Worm (Caenorhabditis elegans) whole organism, mixed stage, embryonic: ENCODE results near the gene M79.2.

ENCODE experiments used
- bed-3 ChIP-seq: fragments of 200-800 bp; sonication (Bioruptor generic); optimal IDR thresholded peaks from 3 replicates; lab custom pipeline; 2018; ENCODE audit warnings: mild to moderate bottlenecking, missing genetic modification characterization, moderate library complexity, missing compliant biosample characterization
- ceh-43 ChIP-seq: fragments of 200-800 bp; sonication (Bioruptor generic); optimal IDR thresholded peaks from 2 replicates; lab custom pipeline; 2018; ENCODE audit warnings: mild to moderate bottlenecking, missing genetic modification characterization, moderate library complexity, missing compliant biosample characterization
- ceh-83 ChIP-seq: fragments of 200-800 bp; sonication (Bioruptor generic); optimal IDR thresholded peaks from 2 replicates; lab custom pipeline; 2018; ENCODE audit warnings: mild to moderate bottlenecking, missing genetic modification characterization, missing compliant biosample characterization
- ces-1 ChIP-seq: fragments of 150-350 bp; optimal IDR thresholded peaks from 2 replicates; lab custom pipeline; 2014; ENCODE audit warnings: missing biosample characterization, missing genetic modification reagents, missing genetic modification characterization
- cnd-1 ChIP-seq: fragments of 200-800 bp; sonication (Bioruptor generic); optimal IDR thresholded peaks from 2 replicates; lab custom pipeline; 2018; ENCODE audit warnings: mild to moderate bottlenecking, missing genetic modification characterization, missing compliant biosample characterization
- drap-1 ChIP-seq: fragments of 200-800 bp; sonication (Bioruptor generic); optimal IDR thresholded peaks from 3 replicates; lab custom pipeline; 2018; ENCODE audit warnings: mild to moderate bottlenecking, missing genetic modification characterization, missing compliant biosample characterization
- elt-1 ChIP-seq: sonication (generic microtip); optimal IDR thresholded peaks from 2 replicates; lab custom pipeline; 2017; ENCODE audit warnings: missing genetic modification characterization, mild to moderate bottlenecking, missing compliant biosample characterization, antibody characterized with exemption, moderate library complexity, borderline replicate concordance; ENCODE audit not compliant: insufficient read depth
- elt-3 ChIP-seq: fragments of 150-350 bp; optimal IDR thresholded peaks from 2 replicates; lab custom pipeline; 2014; ENCODE audit warnings: missing biosample characterization, missing genetic modification characterization
- flh-1 ChIP-seq: fragments of 200-800 bp; sonication (Bioruptor generic); optimal IDR thresholded peaks from 2 replicates; lab custom pipeline; 2018; ENCODE audit warnings: mild to moderate bottlenecking, missing genetic modification characterization, moderate library complexity, missing compliant biosample characterization
- ham-2 ChIP-seq: fragments of 200-800 bp; sonication (Bioruptor generic); optimal IDR thresholded peaks from 2 replicates; lab custom pipeline; 2018; ENCODE audit warnings: mild to moderate bottlenecking, missing genetic modification characterization, missing compliant biosample characterization
- hlh-1 ChIP-seq: fragments of 150-350 bp; optimal IDR thresholded peaks from 2 replicates; lab custom pipeline; 2014; ENCODE audit warnings: missing biosample characterization, missing genetic modification reagents, missing genetic modification characterization
- lin-13 ChIP-seq: fragments of 150-350 bp; optimal IDR thresholded peaks from 2 replicates; lab custom pipeline; 2014; ENCODE audit warnings: missing biosample characterization, missing genetic modification characterization
- lin-32 ChIP-seq: fragments of 200-800 bp; sonication (Bioruptor generic); optimal IDR thresholded peaks from 2 replicates; lab custom pipeline; 2018; ENCODE audit warnings: mild to moderate bottlenecking, missing genetic modification characterization, missing compliant biosample characterization
- lsy-2 ChIP-seq: fragments of 150-350 bp; optimal IDR thresholded peaks from 2 replicates; lab custom pipeline; 2014; ENCODE audit warnings: missing biosample characterization, missing genetic modification characterization
- mab-5 ChIP-seq: fragments of 150-350 bp; optimal IDR thresholded peaks from 2 replicates; lab custom pipeline; 2014; ENCODE audit warnings: missing biosample characterization, missing genetic modification characterization
- mep-1 ChIP-seq: fragments of 150-350 bp; optimal IDR thresholded peaks from 2 replicates; lab custom pipeline; 2017; ENCODE audit warnings: missing biosample characterization, missing genetic modification reagents, missing genetic modification characterization, inconsistent platforms
- mls-2 ChIP-seq: sonication (generic microtip); optimal IDR thresholded peaks from 2 replicates; lab custom pipeline; 2016; ENCODE audit warnings: mild to moderate bottlenecking, missing genetic modification characterization, moderate library complexity, missing compliant biosample characterization
- nhr-12 ChIP-seq: fragments of 150-350 bp; optimal IDR thresholded peaks from 2 replicates; lab custom pipeline; 2014; ENCODE audit warnings: missing biosample characterization, missing genetic modification characterization
- nhr-2 ChIP-seq: fragments of 150-350 bp; optimal IDR thresholded peaks from 2 replicates; lab custom pipeline; 2014; ENCODE audit warnings: missing biosample characterization, missing genetic modification characterization
- nhr-28 ChIP-seq: fragments of 150-350 bp; optimal IDR thresholded peaks from 2 replicates; lab custom pipeline; 2014; ENCODE audit warnings: missing biosample characterization, missing genetic modification characterization
- nhr-76 ChIP-seq: sonication (generic microtip); optimal IDR thresholded peaks from 2 replicates; lab custom pipeline; 2017; ENCODE audit warnings: missing biosample characterization, missing genetic modification characterization
- pha-4 ChIP-seq: fragments of 150-350 bp; optimal IDR thresholded peaks from 2 replicates; lab custom pipeline; 2018; ENCODE audit warnings: missing biosample characterization, missing genetic modification reagents, missing genetic modification characterization
- snpc-4 ChIP-seq: fragments of 150-350 bp; optimal IDR thresholded peaks from 2 replicates; lab custom pipeline; 2014; ENCODE audit warnings: missing biosample characterization, missing genetic modification characterization
- sptf-1 ChIP-seq: sonication (generic microtip); optimal IDR thresholded peaks from 2 replicates; lab custom pipeline; 2017; ENCODE audit warnings: mild to moderate bottlenecking, missing genetic modification characterization, moderate library complexity, missing compliant biosample characterization
- unc-120 ChIP-seq: sonication (generic microtip); optimal IDR thresholded peaks from 2 replicates; lab custom pipeline; 2017; ENCODE audit warnings: missing genetic modification characterization, missing compliant biosample characterization; ENCODE audit not compliant: poor library complexity, severe bottlenecking
- unc-39 ChIP-seq: fragments of 150-350 bp; optimal IDR thresholded peaks from 2 replicates; lab custom pipeline; 2014; ENCODE audit warnings: missing biosample characterization, missing genetic modification characterization
- unc-62 ChIP-seq: fragments of 150-350 bp; optimal IDR thresholded peaks from 2 replicates; lab custom pipeline; 2014; ENCODE audit warnings: missing biosample characterization, missing genetic modification reagents, missing genetic modification characterization
- ztf-11 ChIP-seq: fragments of 150-350 bp; optimal IDR thresholded peaks from 2 replicates; lab custom pipeline; 2014; ENCODE audit warnings: missing biosample characterization, missing genetic modification characterization

The M79.2 gene

ce11 chrX:10666871-10667270 is 38.3 kb upstream of the M79.2 start:
- TF ChIP-seq hlh-1 (tag; lab: Kevin White, UChicago) (no peak), nhr-28 (no peak), mls-2 (tag; lab: Kevin White, UChicago) (no peak)

- TF ChIP-seq flh-1 (GFP tag; lab: Kevin White, UChicago): no peak
- no peak for TF ChIP-seq hlh-1 (tag; lab: Kevin White, UChicago)
- TF ChIP-seq lin-32 (GFP tag; lab: Kevin White, UChicago): no peak
- no peak for TF ChIP-seq unc-120 (tag; lab: Kevin White, UChicago)
- TF ChIP-seq nhr-28: no peak
- no peak for TF ChIP-seq snpc-4
- TF ChIP-seq elt-1 (tag; lab: Kevin White, UChicago): no peak
- no peak for TF ChIP-seq mls-2 (tag; lab: Kevin White, UChicago)
- TF ChIP-seq lsy-2: no peak
- TF ChIP-seq bed-3: no peak
- no peak for TF ChIP-seq nhr-2 (tag; lab: Kevin White, UChicago)
- TF ChIP-seq pha-4: no peak
Measured at ce11 chrX:10664759-10665158, 36.2 kb upstream of the M79.2 start.

ce11 chrX:10659508-10659907 is 30.9 kb upstream of the M79.2 start:
- TF ChIP-seq elt-3 (tag; lab: Kevin White, UChicago): no peak
- TF ChIP-seq cnd-1 (tag; lab: Kevin White, UChicago): no peak
- no peak for TF ChIP-seq ceh-83
- TF ChIP-seq ztf-11: no peak
- TF ChIP-seq pha-4: no peak
- TF ChIP-seq nhr-28: no peak
- TF ChIP-seq mls-2 (tag; lab: Kevin White, UChicago): no peak
- TF ChIP-seq nhr-76 (tag; lab: Kevin White, UChicago): no peak
- no peak for TF ChIP-seq unc-62 (GFP tag; lab: Kevin White, UChicago)
- TF ChIP-seq drap-1 (GFP tag; lab: Kevin White, UChicago): no peak

ce11 chrX:10656604-10657003 is 28.0 kb upstream of the M79.2 start:
- TF ChIP-seq mep-1 (tag; lab: Kevin White, UChicago) (no peak), ces-1 (GFP tag; lab: Kevin White, UChicago) (no peak), ztf-11 (no peak), mab-5 (tag; lab: Kevin White, UChicago) (no peak), nhr-76 (tag; lab: Kevin White, UChicago) (no peak), lsy-2 (no peak), snpc-4 (no peak), ham-2 (GFP tag; lab: Kevin White, UChicago) (no peak), lin-13 (no peak), elt-1 (tag; lab: Kevin White, UChicago) (no peak), bed-3 (no peak)

ce11 chrX:10650103-10650502 is 21.5 kb upstream of the M79.2 start:
- no peak for TF ChIP-seq unc-39 (tag; lab: Kevin White, UChicago)
- no peak for TF ChIP-seq nhr-12 (tag; lab: Kevin White, UChicago)
- TF ChIP-seq unc-120 (tag; lab: Kevin White, UChicago): no peak
- no peak for TF ChIP-seq ceh-43 (GFP tag; lab: Kevin White, UChicago)

ce11 chrX:10647590-10648105 is 19.0 kb upstream of the M79.2 start:
- TF ChIP-seq ceh-43 (GFP tag; lab: Kevin White, UChicago) (no peak), sptf-1 (tag; lab: Kevin White, UChicago) (no peak), snpc-4 (no peak), unc-39 (tag; lab: Kevin White, UChicago) (no peak), unc-120 (tag; lab: Kevin White, UChicago) (no peak), drap-1 (GFP tag; lab: Kevin White, UChicago) (no peak), mab-5 (tag; lab: Kevin White, UChicago) (no peak), nhr-12 (tag; lab: Kevin White, UChicago) (no peak)
- TF ChIP-seq, all 35 proteins: peak for 0
